Fruit fly (Drosophila melanogaster): ENCODE measurements around the gene alpha-Est4.

The alpha-Est4 gene

dm6 chr3R:7535606-7536005 lies 2.8 kb downstream of the alpha-Est4 start:
- no peak for TF ChIP-seq CG33017 (tag; optimal IDR thresholded peaks at IDR 0.05)
- TF ChIP-seq cic (GFP tag; optimal IDR thresholded peaks at IDR 0.05) = no peak
- no peak for TF ChIP-seq Hr96 (GFP tag; optimal IDR thresholded peaks at IDR 0.05)
- TF ChIP-seq CG12768 (GFP tag; optimal IDR thresholded peaks at IDR 0.05) = no peak
- no peak for TF ChIP-seq Clk (GFP tag; optimal IDR thresholded peaks at IDR 0.05)
- no peak for TF ChIP-seq kay (GFP tag; ENCODE audit: borderline replicate concordance)
- TF ChIP-seq Crg-1 (GFP tag; optimal IDR thresholded peaks at IDR 0.05) = no peak
- TF ChIP-seq cnc (optimal IDR thresholded peaks at IDR 0.05) = no peak
- TF ChIP-seq pad (GFP tag; optimal IDR thresholded peaks at IDR 0.05) = no peak
- TF ChIP-seq tj (GFP tag; optimal IDR thresholded peaks at IDR 0.05) = no peak
- TF ChIP-seq CG7101 (tag; optimal IDR thresholded peaks at IDR 0.05) = no peak
- no peak for TF ChIP-seq bab1 (GFP tag; optimal IDR thresholded peaks at IDR 0.05)
- TF ChIP-seq CG14711 (tag; optimal IDR thresholded peaks at IDR 0.05) = no peak

- TF ChIP-seq CG5204 (GFP tag; optimal IDR thresholded peaks at IDR 0.05) = no peak
Observed at dm6 chr3R:7530184-7530821, 8.1 kb downstream of the alpha-Est4 start, which contains the start of the genes Rtnl2 and alphaTub84D. Gene Rtnl2 (minus strand): TSS chr3R:7530241. Gene alphaTub84D (plus strand): TSS chr3R:7530753.

- no peak for TF ChIP-seq CG1620 (GFP tag; optimal IDR thresholded peaks at IDR 0.05)
- TF ChIP-seq CG14711 (tag; optimal IDR thresholded peaks at IDR 0.05) = no peak
- TF ChIP-seq toe (GFP tag; optimal IDR thresholded peaks at IDR 0.05) = no peak
- TF ChIP-seq Crg-1 (GFP tag; optimal IDR thresholded peaks at IDR 0.05) = no peak
- TF ChIP-seq cnc (optimal IDR thresholded peaks at IDR 0.05) = no peak
- TF ChIP-seq CG11617 (GFP tag; optimal IDR thresholded peaks at IDR 0.05) = no peak
- TF ChIP-seq ovo (GFP tag; optimal IDR thresholded peaks at IDR 0.05) = no peak
- no peak for TF ChIP-seq CG7045 (GFP tag; optimal IDR thresholded peaks at IDR 0.05)
- no peak for TF ChIP-seq Clk (GFP tag; optimal IDR thresholded peaks at IDR 0.05)
- no peak for TF ChIP-seq pad (GFP tag; optimal IDR thresholded peaks at IDR 0.05)
- TF ChIP-seq Mnt (GFP tag; optimal IDR thresholded peaks at IDR 0.05) = no peak
- no peak for TF ChIP-seq CG33017 (tag; optimal IDR thresholded peaks at IDR 0.05)
- no peak for TF ChIP-seq tj (GFP tag; optimal IDR thresholded peaks at IDR 0.05)
- TF ChIP-seq bab1 (GFP tag; optimal IDR thresholded peaks at IDR 0.05) = no peak
Observed at dm6 chr3R:7528677-7529076, 9.7 kb downstream of the alpha-Est4 start, which contains the start of gene alpha-Est6. Gene alpha-Est6 (minus strand): TSS chr3R:7528777.

dm6 chr3R:7524160-7524559 lies 14.3 kb downstream of the alpha-Est4 start:
- TF ChIP-seq CG7101 (tag; optimal IDR thresholded peaks at IDR 0.05) (no peak), toe (GFP tag; optimal IDR thresholded peaks at IDR 0.05) (no peak), CG33017 (tag; optimal IDR thresholded peaks at IDR 0.05) (peak; percentile 11), Mnt (GFP tag; optimal IDR thresholded peaks at IDR 0.05) (no peak), tj (GFP tag; optimal IDR thresholded peaks at IDR 0.05) (no peak)

dm6 chr3R:7523594-7523993 lies 14.8 kb downstream of the alpha-Est4 start, which contains the start of gene alpha-Est7:
Gene alpha-Est7 (minus strand): TSS chr3R:7523753.
- peak; percentile 7 for TF ChIP-seq toe (GFP tag; optimal IDR thresholded peaks at IDR 0.05)
- no peak for TF ChIP-seq CG1620 (GFP tag; optimal IDR thresholded peaks at IDR 0.05)
- no peak for TF ChIP-seq Mnt (GFP tag; optimal IDR thresholded peaks at IDR 0.05)
- TF ChIP-seq kay (GFP tag; ENCODE audit: borderline replicate concordance) = peak; percentile 91
- TF ChIP-seq CG7101 (tag; optimal IDR thresholded peaks at IDR 0.05) = no peak
- TF ChIP-seq CG12768 (GFP tag; optimal IDR thresholded peaks at IDR 0.05) = peak; percentile 33
- TF ChIP-seq bab1 (GFP tag; optimal IDR thresholded peaks at IDR 0.05) = no peak
- no peak for TF ChIP-seq cic (GFP tag; optimal IDR thresholded peaks at IDR 0.05)

- no peak for TF ChIP-seq CG1620 (GFP tag; optimal IDR thresholded peaks at IDR 0.05)
- peak in 1 of 2 experiments; percentile 31 for TF ChIP-seq cnc (optimal IDR thresholded peaks at IDR 0.05)
- peak; percentile 24 for TF ChIP-seq cic (GFP tag; optimal IDR thresholded peaks at IDR 0.05)
- no peak for TF ChIP-seq pad (GFP tag; optimal IDR thresholded peaks at IDR 0.05)
- TF ChIP-seq CG33017 (tag; optimal IDR thresholded peaks at IDR 0.05) = peak; percentile 59
- peak; percentile 61 for TF ChIP-seq kay (GFP tag; ENCODE audit: borderline replicate concordance)
- TF ChIP-seq tj (GFP tag; optimal IDR thresholded peaks at IDR 0.05) = no peak
- peak; percentile 44 for TF ChIP-seq CG12768 (GFP tag; optimal IDR thresholded peaks at IDR 0.05)
- TF ChIP-seq bab1 (GFP tag; optimal IDR thresholded peaks at IDR 0.05) = no peak
- TF ChIP-seq ovo (GFP tag; optimal IDR thresholded peaks at IDR 0.05) = peak; percentile 27
- no peak for TF ChIP-seq Hr96 (GFP tag; optimal IDR thresholded peaks at IDR 0.05)
- TF ChIP-seq CG5204 (GFP tag; optimal IDR thresholded peaks at IDR 0.05) = peak; percentile 20
- peak; percentile 5 for TF ChIP-seq CG7045 (GFP tag; optimal IDR thresholded peaks at IDR 0.05)
- TF ChIP-seq CG7101 (tag; optimal IDR thresholded peaks at IDR 0.05) = peak; percentile 65
- no peak for TF ChIP-seq CG11617 (GFP tag; optimal IDR thresholded peaks at IDR 0.05)
- TF ChIP-seq Crg-1 (GFP tag; optimal IDR thresholded peaks at IDR 0.05) = peak; percentile 60
- TF ChIP-seq Mnt (GFP tag; optimal IDR thresholded peaks at IDR 0.05) = peak; percentile 10
- TF ChIP-seq toe (GFP tag; optimal IDR thresholded peaks at IDR 0.05) = peak; percentile 26
- no peak for TF ChIP-seq Clk (GFP tag; optimal IDR thresholded peaks at IDR 0.05)
- TF ChIP-seq CG14711 (tag; optimal IDR thresholded peaks at IDR 0.05) = peak; percentile 16
Observed at dm6 chr3R:7522266-7522955, 16.0 kb downstream of the alpha-Est4 start.

All from whole organism, adult.